Fruit fly (Drosophila melanogaster) whole organism, embryonic: ENCODE data around the gene lili.

Experiments
- CG1233 ChIP-seq: fragments of 200-800 bp; sonication (Bioruptor generic); optimal IDR thresholded peaks from 4 replicates; lab custom pipeline; 2018; ENCODE audit warnings: missing biosample characterization, mild to moderate bottlenecking, missing genetic modification characterization
- CG13775 ChIP-seq: fragments of 200-800 bp; sonication (Bioruptor generic); optimal IDR thresholded peaks from 3 replicates; lab custom pipeline; 2017; ENCODE audit warnings: missing biosample characterization, mild to moderate bottlenecking, missing genetic modification characterization
- CG15601 ChIP-seq: fragments of 200-800 bp; sonication (Bioruptor generic); optimal IDR thresholded peaks from 3 replicates; lab custom pipeline; 2019; ENCODE audit warnings: missing biosample characterization, mild to moderate bottlenecking, missing genetic modification characterization, moderate library complexity
- CG1602 ChIP-seq: fragments of 200-800 bp; sonication (Bioruptor generic); optimal IDR thresholded peaks from 3 replicates; lab custom pipeline; 2016; ENCODE audit warnings: missing biosample characterization, missing genetic modification characterization
- CG16863 ChIP-seq: fragments of 200-800 bp; sonication (Bioruptor generic); optimal IDR thresholded peaks from 3 replicates; lab custom pipeline; 2016; ENCODE audit warnings: missing biosample characterization, missing genetic modification characterization
- CG17568 ChIP-seq: fragments of 200-800 bp; sonication (Bioruptor generic); optimal IDR thresholded peaks from 2 replicates; lab custom pipeline; 2018; ENCODE audit warnings: missing biosample characterization, mild to moderate bottlenecking, missing genetic modification characterization, moderate library complexity
- CG1792 ChIP-seq: fragments of 200-800 bp; sonication (Bioruptor generic); optimal IDR thresholded peaks from 2 replicates; lab custom pipeline; 2016; ENCODE audit warnings: missing biosample characterization, missing genetic modification characterization
- CG2120 ChIP-seq: fragments of 200-800 bp; sonication (Bioruptor generic); optimal IDR thresholded peaks from 3 replicates; lab custom pipeline; 2016; ENCODE audit warnings: missing biosample characterization, missing genetic modification characterization
- CG32772 ChIP-seq: fragments of 200-800 bp; sonication (Bioruptor generic); IDR thresholded peaks from 2 replicates; pipeline ENCODE4 v1.3.6; 2022; ENCODE audit warnings: missing biosample characterization, missing genetic modification characterization
- CG33557 ChIP-seq: fragments of 200-800 bp; sonication (Bioruptor generic); optimal IDR thresholded peaks from 2 replicates; lab custom pipeline; 2019; ENCODE audit warnings: missing biosample characterization, mild to moderate bottlenecking, missing genetic modification characterization, moderate library complexity
- CG4282 ChIP-seq: fragments of 200-800 bp; sonication (Bioruptor generic); optimal IDR thresholded peaks from 2 replicates; lab custom pipeline; 2016; ENCODE audit warnings: missing biosample characterization, missing genetic modification characterization
- CG4424 ChIP-seq: fragments of 200-800 bp; sonication (Bioruptor generic); optimal IDR thresholded peaks from 3 replicates; lab custom pipeline; 2016; ENCODE audit warnings: missing biosample characterization, missing genetic modification characterization
- CG4854 ChIP-seq: fragments of 200-800 bp; sonication (Bioruptor generic); optimal IDR thresholded peaks from 2 replicates; lab custom pipeline; 2016; ENCODE audit warnings: missing biosample characterization, missing genetic modification characterization, inconsistent platforms
- CG6765 ChIP-seq: fragments of 200-800 bp; sonication (Bioruptor generic); optimal IDR thresholded peaks from 3 replicates; lab custom pipeline; 2017; ENCODE audit warnings: missing biosample characterization, mild to moderate bottlenecking, missing genetic modification characterization
- CG7745 ChIP-seq: fragments of 200-800 bp; sonication (Bioruptor generic); optimal IDR thresholded peaks from 2 replicates; lab custom pipeline; 2018; ENCODE audit warnings: missing biosample characterization, mild to moderate bottlenecking, missing genetic modification characterization, moderate library complexity
- CG7786 ChIP-seq: fragments of 200-800 bp; sonication (Bioruptor generic); optimal IDR thresholded peaks from 2 replicates; lab custom pipeline; 2016; ENCODE audit warnings: missing biosample characterization, missing genetic modification characterization
- CG8388 ChIP-seq: fragments of 200-800 bp; sonication (Bioruptor generic); optimal IDR thresholded peaks from 2 replicates; lab custom pipeline; 2019; ENCODE audit warnings: missing biosample characterization, mild to moderate bottlenecking, missing genetic modification characterization, moderate library complexity
- CG9437 ChIP-seq: fragments of 200-800 bp; sonication (Bioruptor generic); optimal IDR thresholded peaks from 2 replicates; lab custom pipeline; 2018; ENCODE audit warnings: missing biosample characterization, mild to moderate bottlenecking, missing genetic modification characterization
- CG9797 ChIP-seq: fragments of 200-800 bp; sonication (Bioruptor generic); optimal IDR thresholded peaks from 3 replicates; lab custom pipeline; 2018; ENCODE audit warnings: missing biosample characterization, mild to moderate bottlenecking, missing genetic modification characterization
- D19A ChIP-seq: fragments of 200-800 bp; optimal IDR thresholded peaks from 3 replicates; lab custom pipeline; 2019; ENCODE audit warnings: missing biosample characterization, mild to moderate bottlenecking, missing genetic modification characterization, moderate library complexity
- Dll ChIP-seq: fragments of 200-800 bp; sonication (Bioruptor generic); IDR thresholded peaks from 4 replicates; pipeline ENCODE4 v1.3.6; 2022; ENCODE audit warnings: missing biosample characterization, missing genetic modification characterization; ENCODE audit not compliant: partially characterized antibody
- Dref ChIP-seq: fragments of 200-800 bp; sonication (Bioruptor generic); IDR thresholded peaks from 2 replicates; pipeline ENCODE4 v1.3.6; 2022; ENCODE audit warnings: missing biosample characterization, missing genetic modification characterization
- HLHmδ ChIP-seq: fragments of 200-800 bp; sonication (Bioruptor generic); optimal IDR thresholded peaks from 2 replicates; lab custom pipeline; 2018; ENCODE audit warnings: missing biosample characterization, mild to moderate bottlenecking, missing genetic modification characterization, moderate library complexity
- Hmx ChIP-seq: fragments of 200-800 bp; sonication (Bioruptor generic); optimal IDR thresholded peaks from 2 replicates; lab custom pipeline; 2016; ENCODE audit warnings: missing biosample characterization, missing genetic modification characterization
- Kr ChIP-seq: fragments of 200-800 bp; sonication (Bioruptor generic); optimal IDR thresholded peaks from 2 replicates; lab custom pipeline; 2017; ENCODE audit warnings: missing biosample characterization, mild to moderate bottlenecking, missing genetic modification characterization
- MBD-R2 ChIP-seq: fragments of 200-800 bp; sonication (Bioruptor generic); IDR thresholded peaks from 2 replicates; pipeline ENCODE4 v1.3.6; 2022; ENCODE audit warnings: missing biosample characterization, missing genetic modification characterization
- NK7.1 ChIP-seq: fragments of 200-800 bp; sonication (Bioruptor generic); optimal IDR thresholded peaks from 3 replicates; lab custom pipeline; 2016; ENCODE audit warnings: missing biosample characterization, missing genetic modification characterization
- Opbp ChIP-seq: fragments of 200-800 bp; sonication (Bioruptor generic); IDR thresholded peaks from 3 replicates; pipeline ENCODE4 v1.3.6; 2022; ENCODE audit warnings: missing biosample characterization, missing genetic modification characterization; ENCODE audit not compliant: partially characterized antibody
- PHDP ChIP-seq: fragments of 200-800 bp; sonication (Bioruptor generic); optimal IDR thresholded peaks from 3 replicates; lab custom pipeline; 2018; ENCODE audit warnings: missing biosample characterization, mild to moderate bottlenecking, missing genetic modification characterization, moderate library complexity
- Side ChIP-seq: fragments of 200-800 bp; sonication (Bioruptor generic); optimal IDR thresholded peaks from 2 replicates; lab custom pipeline; 2016; ENCODE audit warnings: missing biosample characterization, missing genetic modification characterization
- Six4 ChIP-seq: fragments of 200-800 bp; sonication (Bioruptor generic); optimal IDR thresholded peaks from 2 replicates; lab custom pipeline; 2016; ENCODE audit warnings: missing biosample characterization, missing genetic modification characterization
- Sox100B ChIP-seq: fragments of 200-800 bp; sonication (Bioruptor generic); optimal IDR thresholded peaks from 3 replicates; lab custom pipeline; 2018; ENCODE audit warnings: missing biosample characterization, mild to moderate bottlenecking, missing genetic modification characterization
- ash1 ChIP-seq: fragments of 200-800 bp; sonication (Bioruptor generic); optimal IDR thresholded peaks from 2 replicates; lab custom pipeline; 2018; ENCODE audit warnings: missing biosample characterization, mild to moderate bottlenecking, missing genetic modification characterization
- cato ChIP-seq: fragments of 200-800 bp; sonication (Bioruptor generic); optimal IDR thresholded peaks from 2 replicates; lab custom pipeline; 2016; ENCODE audit warnings: missing biosample characterization, missing genetic modification characterization, borderline replicate concordance
- dimm ChIP-seq: fragments of 200-800 bp; sonication (Bioruptor generic); IDR thresholded peaks from 2 replicates; pipeline ENCODE4 v1.3.6; 2022; ENCODE audit warnings: missing biosample characterization, missing genetic modification characterization
- disco-r ChIP-seq: fragments of 200-800 bp; sonication (Bioruptor generic); optimal IDR thresholded peaks from 2 replicates; lab custom pipeline; 2016; ENCODE audit warnings: missing biosample characterization, missing genetic modification characterization
- emc ChIP-seq: fragments of 200-800 bp; sonication (Bioruptor generic); optimal IDR thresholded peaks from 2 replicates; lab custom pipeline; 2016; ENCODE audit warnings: missing biosample characterization, missing genetic modification characterization
- gcm ChIP-seq: fragments of 200-800 bp; sonication (Bioruptor generic); optimal IDR thresholded peaks from 2 replicates; lab custom pipeline; 2019; ENCODE audit warnings: missing biosample characterization, mild to moderate bottlenecking, missing genetic modification characterization, moderate library complexity
- gem ChIP-seq: fragments of 200-800 bp; sonication (Bioruptor generic); optimal IDR thresholded peaks from 2 replicates; lab custom pipeline; 2019; ENCODE audit warnings: missing biosample characterization, mild to moderate bottlenecking, missing genetic modification characterization, moderate library complexity
- grau ChIP-seq: fragments of 200-800 bp; optimal IDR thresholded peaks from 3 replicates; lab custom pipeline; 2019; ENCODE audit warnings: missing biosample characterization, mild to moderate bottlenecking, missing genetic modification characterization, moderate library complexity
- grn ChIP-seq: fragments of 200-800 bp; sonication (Bioruptor generic); optimal IDR thresholded peaks from 3 replicates; lab custom pipeline; 2017; ENCODE audit warnings: missing biosample characterization, missing genetic modification characterization
- hkb ChIP-seq, 2 experiments: fragments of 200-800 bp in 1 of 2; fragments of >200 bp in 1 of 2; sonication (Bioruptor generic) in 1 of 2; IDR thresholded peaks in 1 of 2; optimal IDR thresholded peaks in 1 of 2; 2 replicates each; pipeline versions ENCODE4 v1.3.6 to Lab custom; 2017 to 2022; ENCODE audit warnings: missing biosample characterization in 1 of 2, missing genetic modification characterization in 1 of 2
- kay ChIP-seq: fragments of 200-800 bp; sonication (Bioruptor generic); optimal IDR thresholded peaks from 2 replicates; lab custom pipeline; 2016; ENCODE audit warnings: missing biosample characterization, missing genetic modification characterization
- lbe ChIP-seq: fragments of 200-800 bp; sonication (Bioruptor generic); optimal IDR thresholded peaks from 2 replicates; lab custom pipeline; 2016; ENCODE audit warnings: missing biosample characterization, mild to moderate bottlenecking, missing genetic modification characterization
- lov ChIP-seq, 2 experiments: fragments of 200-800 bp in 1 of 2; fragments of >200 bp in 1 of 2; sonication (Bioruptor generic) in 1 of 2; IDR thresholded peaks in 1 of 2; optimal IDR thresholded peaks in 1 of 2; 2 replicates in 1 of 2; 3 replicates in 1 of 2; pipeline versions ENCODE4 v1.3.6 to Lab custom; 2017 to 2022; ENCODE audit warnings: missing biosample characterization in 1 of 2, missing genetic modification characterization in 1 of 2
- mam ChIP-seq: fragments of 200-800 bp; sonication (Bioruptor generic); optimal IDR thresholded peaks from 3 replicates; lab custom pipeline; 2016; ENCODE audit warnings: missing biosample characterization, missing genetic modification characterization
- odd ChIP-seq: fragments of 200-800 bp; sonication (Bioruptor generic); optimal IDR thresholded peaks from 2 replicates; lab custom pipeline; 2017; ENCODE audit warnings: missing biosample characterization, mild to moderate bottlenecking, missing genetic modification characterization
- slbo ChIP-seq: fragments of 200-800 bp; sonication (Bioruptor generic); IDR thresholded peaks from 2 replicates; pipeline ENCODE4 v1.3.6; 2022; ENCODE audit warnings: missing biosample characterization, missing genetic modification characterization
- stwl ChIP-seq: fragments of 200-800 bp; sonication (Bioruptor generic); optimal IDR thresholded peaks from 3 replicates; lab custom pipeline; 2018; ENCODE audit warnings: missing biosample characterization, mild to moderate bottlenecking, missing genetic modification characterization, moderate library complexity

The lili gene

DNA sequence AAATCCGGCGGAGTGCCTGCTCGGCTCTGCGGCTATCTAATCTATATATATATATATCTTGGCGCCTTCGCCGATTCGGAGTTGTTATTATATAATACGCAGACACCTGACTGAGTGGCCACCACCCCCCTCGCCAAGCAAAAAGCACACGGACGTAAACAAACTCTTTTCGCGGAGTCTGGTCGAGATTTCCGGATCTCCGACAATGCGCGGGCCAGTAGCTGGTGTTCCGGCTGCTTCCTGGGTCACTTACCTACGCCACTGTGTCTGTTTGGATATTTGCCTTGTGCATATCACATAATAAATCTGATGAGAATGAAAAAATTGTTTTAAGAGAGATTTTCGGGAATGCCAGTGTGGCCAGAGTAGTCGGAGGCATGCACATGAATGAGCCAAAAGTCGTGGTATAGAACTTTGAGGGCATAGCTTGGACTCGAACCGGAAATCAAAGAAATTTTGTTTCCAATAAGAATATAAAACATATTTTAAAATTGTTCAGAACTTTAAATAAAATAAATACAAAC, 26.7 kb downstream of the lili start, which contains the start of gene CG5805 (continued):
- peak; percentile 84 for TF ChIP-seq odd (GFP tag; lab: Kevin White, UChicago)
- TF ChIP-seq CG4854 (GFP tag; lab: Kevin White, UChicago): peak; percentile 83
- TF ChIP-seq CG16863 (GFP tag; lab: Kevin White, UChicago): peak; percentile 58
- TF ChIP-seq CG7745: no peak
- peak; percentile 59 for TF ChIP-seq dimm (GFP tag; lab: Robert Waterston, UW)
- peak; percentile 61 for TF ChIP-seq mam (GFP tag; lab: Kevin White, UChicago)
- TF ChIP-seq hkb (optimal IDR thresholded peaks at IDR 0.05; lab: Kevin White, UChicago): no peak
- TF ChIP-seq hkb (GFP tag; IDR thresholded peaks at IDR 0.05; lab: Robert Waterston, UW): peak; percentile 81
- peak; percentile 90 for TF ChIP-seq CG6765
- no peak for TF ChIP-seq CG17568
- TF ChIP-seq CG7786 (GFP tag; lab: Kevin White, UChicago): peak; percentile 16
- peak; percentile 78 for TF ChIP-seq CG9437 (GFP tag; lab: Kevin White, UChicago)
- peak; percentile 59 for TF ChIP-seq CG2120
- TF ChIP-seq Six4: peak; percentile 59
- no peak for TF ChIP-seq CG4282 (GFP tag; lab: Kevin White, UChicago)
- no peak for TF ChIP-seq Hmx (GFP tag; lab: Kevin White, UChicago)
- peak; percentile 51 for TF ChIP-seq CG8388 (GFP tag; lab: Kevin White, UChicago)
- TF ChIP-seq CG9797 (GFP tag; lab: Kevin White, UChicago): peak; percentile 72
- TF ChIP-seq HLHmδ (GFP tag; lab: Kevin White, UChicago): no peak
- TF ChIP-seq Dref (GFP tag; lab: Robert Waterston, UW): peak; percentile 45
- TF ChIP-seq Opbp (GFP tag; lab: Robert Waterston, UW): peak; percentile 35; the same call in 1 of the 3 replicates
- peak; percentile 70 for TF ChIP-seq NK7.1
- TF ChIP-seq CG1792 (GFP tag; lab: Kevin White, UChicago): peak; percentile 48
- TF ChIP-seq CG32772 (GFP tag; lab: Robert Waterston, UW): peak; percentile 78; the same call in 1 of the 2 replicates
- peak; percentile 60 for TF ChIP-seq gcm (GFP tag; lab: Kevin White, UChicago)
- TF ChIP-seq kay: no peak
- TF ChIP-seq CG1602 (GFP tag; lab: Kevin White, UChicago): peak; percentile 49
- no peak for TF ChIP-seq lbe (GFP tag; lab: Kevin White, UChicago)
- peak; percentile 82 for TF ChIP-seq ash1 (GFP tag; lab: Kevin White, UChicago)
- peak; percentile 69 for TF ChIP-seq grn (GFP tag; lab: Kevin White, UChicago)
- peak; percentile 81 for TF ChIP-seq emc (GFP tag; lab: Kevin White, UChicago)
- peak; percentile 84 for TF ChIP-seq slbo (GFP tag; lab: Robert Waterston, UW)
- TF ChIP-seq lov (optimal IDR thresholded peaks at IDR 0.05; lab: Kevin White, UChicago): no peak
- peak; percentile 92 for TF ChIP-seq lov (GFP tag; IDR thresholded peaks at IDR 0.05; lab: Robert Waterston, UW)
- TF ChIP-seq cato: peak; percentile 68
- peak; percentile 80 for TF ChIP-seq Side
- no peak for TF ChIP-seq Kr (GFP tag; lab: Kevin White, UChicago)
- TF ChIP-seq stwl (tag; lab: Kevin White, UChicago): no peak
- no peak for TF ChIP-seq gem (tag; lab: Kevin White, UChicago)
- TF ChIP-seq CG15601 (tag; lab: Kevin White, UChicago): peak; percentile 80
- TF ChIP-seq Sox100B: no peak
- TF ChIP-seq CG4424: peak; percentile 85
- peak; percentile 87 for TF ChIP-seq PHDP (tag; lab: Kevin White, UChicago)
- TF ChIP-seq CG13775: peak; percentile 93
- TF ChIP-seq CG33557: peak; percentile 78
- peak; percentile 74 for TF ChIP-seq grau (tag; lab: Kevin White, UChicago)
- peak; percentile 69 for TF ChIP-seq disco-r (GFP tag; lab: Kevin White, UChicago)
- peak; percentile 90 for TF ChIP-seq CG1233 (GFP tag; lab: Kevin White, UChicago)
- no peak for TF ChIP-seq D19A
- peak; percentile 75 for TF ChIP-seq MBD-R2 (GFP tag; lab: Robert Waterston, UW)
- no peak for TF ChIP-seq Dll (GFP tag; lab: Robert Waterston, UW)
